Worm (Caenorhabditis elegans): Measurements from ENCODE around the gene srd-35.

DNA sequence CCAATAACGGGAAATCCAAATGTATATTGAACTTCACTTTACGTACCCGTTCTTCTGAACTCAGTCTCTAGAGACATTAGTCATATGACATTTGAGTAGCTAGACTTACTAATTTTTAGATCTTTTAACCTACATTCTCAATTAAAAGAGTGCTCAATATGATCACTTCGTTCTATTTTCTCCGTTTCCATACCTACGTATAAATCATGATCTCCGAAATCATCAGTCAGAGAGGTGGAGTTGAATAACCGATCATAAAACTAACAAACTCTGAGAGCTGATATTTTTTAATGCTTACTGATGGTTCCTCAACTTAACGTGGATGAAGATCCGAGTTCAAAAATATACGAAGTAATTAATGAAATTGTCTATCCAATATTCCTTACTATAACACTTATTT, at the start of gene srd-35:
- TF ChIP-seq T20F7.1 (GFP tag; optimal IDR thresholded peaks at IDR 0.05), result no peak
- TF ChIP-seq ceh-28 (tag; optimal IDR thresholded peaks at IDR 0.05), result no peak
- no peak for TF ChIP-seq unc-62 (GFP tag; optimal IDR thresholded peaks at IDR 0.05 in 1 of 2)
- no peak for TF ChIP-seq unc-62 (tag; optimal IDR thresholded peaks at IDR 0.05)
- TF ChIP-seq dpl-1 (GFP tag; optimal IDR thresholded peaks at IDR 0.05), result no peak
- TF ChIP-seq nhr-6 (tag; optimal IDR thresholded peaks at IDR 0.05), result no peak
- no peak for TF ChIP-seq nhr-76 (tag; optimal IDR thresholded peaks at IDR 0.05)
- TF ChIP-seq dmd-8 (GFP tag; IDR thresholded peaks at IDR 0.05), result no peak
- TF ChIP-seq snpc-4 (tag; optimal IDR thresholded peaks at IDR 0.05), result no peak
- TF ChIP-seq F37D6.2 (tag; optimal IDR thresholded peaks at IDR 0.05), result no peak

All from whole organism, L4 larva.